Fruit fly (Drosophila melanogaster) whole organism, wandering third instar larva: Measurements from ENCODE around the gene Btk.

Experiments
- CG9705 ChIP-seq: fragments of 200-800 bp; sonication (Bioruptor generic); optimal IDR thresholded peaks from 2 replicates; lab custom pipeline; 2018; ENCODE audit warnings: missing biosample characterization, mild to moderate bottlenecking, missing genetic modification characterization
- Dfd ChIP-seq: fragments of >200 bp; optimal IDR thresholded peaks from 2 replicates; lab custom pipeline; 2017; ENCODE audit warnings: missing biosample characterization, missing genetic modification characterization
- Dif ChIP-seq: fragments of 200-275, 200-300 bp; sonication (Bioruptor generic); optimal IDR thresholded peaks from 2 replicates; lab custom pipeline; 2018; ENCODE audit warnings: missing biosample characterization, missing genetic modification characterization; ENCODE audit not compliant: partially characterized antibody
- HLH106 ChIP-seq: fragments of 200-800 bp; optimal IDR thresholded peaks from 3 replicates; lab custom pipeline; 2019; ENCODE audit warnings: missing biosample characterization, mild to moderate bottlenecking, missing genetic modification characterization, moderate library complexity
- Hnf4 ChIP-seq: fragments of 200-800 bp; sonication (Bioruptor generic); optimal IDR thresholded peaks from 2 replicates; lab custom pipeline; 2016; ENCODE audit warnings: missing biosample characterization, mild to moderate bottlenecking, missing genetic modification characterization
- Hr78 ChIP-seq: fragments of >200 bp; optimal IDR thresholded peaks from 2 replicates; lab custom pipeline; 2017; ENCODE audit warnings: missing biosample characterization, missing genetic modification characterization
- Jra ChIP-seq: sonication (Bioruptor generic); optimal IDR thresholded peaks from 2 replicates; lab custom pipeline; 2016; ENCODE audit warnings: missing biosample characterization, missing genetic modification characterization
- Mio ChIP-seq: sonication (Bioruptor generic); optimal IDR thresholded peaks from 2 replicates; lab custom pipeline; 2016; ENCODE audit warnings: missing biosample characterization, missing genetic modification characterization
- Myc ChIP-seq: fragments of >200 bp; optimal IDR thresholded peaks from 2 replicates; lab custom pipeline; 2017
- OdsH ChIP-seq: fragments of 200-800 bp; sonication (Bioruptor generic); optimal IDR thresholded peaks from 2 replicates; lab custom pipeline; 2016; ENCODE audit warnings: missing biosample characterization, mild to moderate bottlenecking, missing genetic modification characterization
- Rel ChIP-seq, 2 experiments: fragments of 200-800 bp; sonication (Bioruptor generic) in 1 of 2; optimal IDR thresholded peaks; 2 replicates in 1 of 2; 3 replicates in 1 of 2; lab custom pipeline; 2016 to 2019; ENCODE audit warnings: mild to moderate bottlenecking in 2 of 2, missing biosample characterization in 2 of 2, missing genetic modification characterization in 2 of 2, moderate library complexity in 1 of 2
- brk ChIP-seq: fragments of 200-800 bp; sonication (Bioruptor generic); optimal IDR thresholded peaks from 2 replicates; lab custom pipeline; 2016; ENCODE audit warnings: missing biosample characterization, mild to moderate bottlenecking, missing genetic modification characterization
- dl ChIP-seq, 2 experiments: fragments of 175-275, 200-275 bp in 1 of 2; fragments of 200-275 bp in 1 of 2; sonication (Bioruptor generic); optimal IDR thresholded peaks; lab custom pipeline; 2018; ENCODE audit warnings: mild to moderate bottlenecking in 2 of 2, missing biosample characterization in 2 of 2, missing genetic modification characterization in 2 of 2, moderate library complexity in 2 of 2; ENCODE audit not compliant: partially characterized antibody in 2 of 2, insufficient read depth in 1 of 2
- dmrt93B ChIP-seq: fragments of 200-800 bp; sonication (Bioruptor generic); optimal IDR thresholded peaks from 2 replicates; lab custom pipeline; 2018; ENCODE audit warnings: missing biosample characterization, mild to moderate bottlenecking, missing genetic modification characterization
- dsf ChIP-seq: sonication (Bioruptor generic); optimal IDR thresholded peaks from 2 replicates; lab custom pipeline; 2016; ENCODE audit warnings: missing biosample characterization, missing genetic modification characterization, borderline replicate concordance
- foxo ChIP-seq, 2 experiments: fragments of 200-800 bp; sonication (Bioruptor generic); optimal IDR thresholded peaks; 2 replicates in 1 of 2; 3 replicates in 1 of 2; lab custom pipeline; 2016 to 2017; ENCODE audit warnings: missing biosample characterization in 2 of 2, missing genetic modification characterization in 2 of 2
- fru ChIP-seq: fragments of 200-800 bp; sonication (Bioruptor generic); optimal IDR thresholded peaks from 3 replicates; lab custom pipeline; 2016; ENCODE audit warnings: missing biosample characterization, mild to moderate bottlenecking, missing genetic modification characterization
- h ChIP-seq: fragments of 200-800 bp; sonication (Bioruptor generic); optimal IDR thresholded peaks from 3 replicates; lab custom pipeline; 2016; ENCODE audit warnings: missing biosample characterization, mild to moderate bottlenecking, missing genetic modification characterization
- jim ChIP-seq: fragments of 175-275, 200-325 bp; sonication (Bioruptor generic); optimal IDR thresholded peaks from 2 replicates; lab custom pipeline; 2016; ENCODE audit warnings: missing biosample characterization, mild to moderate bottlenecking, missing genetic modification characterization
- pan ChIP-seq: fragments of >200 bp; optimal IDR thresholded peaks from 2 replicates; lab custom pipeline; 2017
- sage ChIP-seq: fragments of 200-800 bp; sonication (Bioruptor generic); optimal IDR thresholded peaks from 2 replicates; lab custom pipeline; 2016; ENCODE audit warnings: missing biosample characterization, mild to moderate bottlenecking, missing genetic modification characterization
- sv ChIP-seq: fragments of 200-800 bp; sonication (Bioruptor generic); optimal IDR thresholded peaks from 3 replicates; lab custom pipeline; 2016; ENCODE audit warnings: missing biosample characterization, missing genetic modification characterization
- usp ChIP-seq: fragments of >200 bp; optimal IDR thresholded peaks from 2 replicates; lab custom pipeline; 2017; ENCODE audit warnings: missing biosample characterization, missing genetic modification characterization
- woc ChIP-seq: sonication (Bioruptor generic); optimal IDR thresholded peaks from 2 replicates; lab custom pipeline; 2016; ENCODE audit warnings: missing biosample characterization, mild to moderate bottlenecking, missing genetic modification characterization

The Btk gene

DNA sequence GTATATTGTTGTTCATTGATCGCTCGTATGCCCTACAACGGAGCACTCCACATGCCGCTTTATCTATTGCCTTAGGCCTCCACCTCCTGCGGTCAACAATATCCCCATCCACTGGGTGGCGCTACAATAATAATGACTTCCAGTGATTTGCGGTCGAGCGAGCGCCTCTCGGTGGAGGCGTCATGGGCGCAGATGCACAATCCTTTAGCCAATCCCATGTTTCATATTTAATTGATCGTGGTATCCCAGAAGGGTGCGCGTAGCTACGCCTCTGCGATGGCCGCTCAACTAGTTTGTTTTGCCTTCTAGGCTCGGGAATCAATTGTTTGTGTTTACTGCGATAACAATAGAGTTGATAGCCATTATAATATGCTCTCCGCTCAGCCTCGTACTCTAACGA lies 71.7 kb downstream of the Btk start:
- TF ChIP-seq Mio (GFP tag; lab: Kevin White, UChicago) (no peak), fru (GFP tag; lab: Kevin White, UChicago) (no peak), CG9705 (GFP tag; lab: Kevin White, UChicago) (no peak), Myc (no peak), Jra (GFP tag; lab: Kevin White, UChicago) (no peak), jim (GFP tag; lab: Kevin White, UChicago) (no peak), Rel (GFP tag; optimal IDR thresholded peaks at IDR 0.05; lab: Kevin White, UChicago) (no peak), Rel (tag; optimal IDR thresholded peaks at IDR 0.05; lab: Kevin White, UChicago) (no peak), Dif (GFP tag; lab: Kevin White, UChicago) (no peak), sage (GFP tag; lab: Kevin White, UChicago) (no peak), foxo (GFP tag; optimal IDR thresholded peaks at IDR 0.05; lab: Kevin White, UChicago) (no peak), h (GFP tag; lab: Kevin White, UChicago) (no peak)

- TF ChIP-seq Jra (GFP tag; lab: Kevin White, UChicago), result peak; percentile 27
- TF ChIP-seq dsf (GFP tag; lab: Kevin White, UChicago), result no peak
- no peak for TF ChIP-seq pan (lab: Kevin White, UChicago)
Measured at dm6 chr2L:8220393-8220934, 80.4 kb downstream of the Btk start, which contains the start of gene Snx6. Snx6 (minus strand) TSS chr2L:8220741.

DNA sequence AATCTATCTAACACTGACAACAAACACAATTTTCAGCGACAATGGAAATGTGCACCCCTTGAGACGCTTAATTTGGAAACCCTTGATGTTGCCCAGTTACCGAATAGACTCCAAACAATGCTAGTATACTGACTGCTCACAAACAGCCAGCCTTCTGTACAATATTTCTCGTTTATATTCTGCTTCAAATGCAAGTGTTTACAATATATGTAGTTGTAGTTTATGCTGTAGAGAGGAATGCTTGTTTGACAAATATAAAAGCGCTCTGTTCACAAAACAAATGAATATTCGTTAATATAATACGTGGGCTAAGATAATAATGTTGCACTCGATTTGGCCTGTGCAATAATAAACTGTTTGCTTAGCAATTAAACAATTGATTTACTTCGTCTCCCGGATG lies 83.0 kb downstream of the Btk start, which contains the start of gene CG8292:
TSS of gene CG8292 (minus strand) at position 101 of the 400 bp plus-strand sequence.
- no peak for TF ChIP-seq Dfd (GFP tag; lab: Kevin White, UChicago)
- no peak for TF ChIP-seq OdsH (GFP tag; lab: Kevin White, UChicago)
- no peak for TF ChIP-seq dsf (GFP tag; lab: Kevin White, UChicago)
- TF ChIP-seq Jra (GFP tag; lab: Kevin White, UChicago), result no peak
- no peak for TF ChIP-seq Hr78
- TF ChIP-seq fru (GFP tag; lab: Kevin White, UChicago), result no peak
- TF ChIP-seq dmrt93B (GFP tag; lab: Kevin White, UChicago), result no peak
- TF ChIP-seq Rel (GFP tag; optimal IDR thresholded peaks at IDR 0.05; lab: Kevin White, UChicago), result no peak
- no peak for TF ChIP-seq Rel (tag; optimal IDR thresholded peaks at IDR 0.05; lab: Kevin White, UChicago)
- no peak for TF ChIP-seq Hnf4 (GFP tag; lab: Kevin White, UChicago)
- TF ChIP-seq usp, result no peak
- no peak for TF ChIP-seq pan (lab: Kevin White, UChicago)
- TF ChIP-seq brk (GFP tag; lab: Kevin White, UChicago), result no peak
- TF ChIP-seq sv (GFP tag; lab: Kevin White, UChicago), result no peak
- no peak for TF ChIP-seq h (GFP tag; lab: Kevin White, UChicago)
- TF ChIP-seq, all 38 proteins: peak for 0

DNA sequence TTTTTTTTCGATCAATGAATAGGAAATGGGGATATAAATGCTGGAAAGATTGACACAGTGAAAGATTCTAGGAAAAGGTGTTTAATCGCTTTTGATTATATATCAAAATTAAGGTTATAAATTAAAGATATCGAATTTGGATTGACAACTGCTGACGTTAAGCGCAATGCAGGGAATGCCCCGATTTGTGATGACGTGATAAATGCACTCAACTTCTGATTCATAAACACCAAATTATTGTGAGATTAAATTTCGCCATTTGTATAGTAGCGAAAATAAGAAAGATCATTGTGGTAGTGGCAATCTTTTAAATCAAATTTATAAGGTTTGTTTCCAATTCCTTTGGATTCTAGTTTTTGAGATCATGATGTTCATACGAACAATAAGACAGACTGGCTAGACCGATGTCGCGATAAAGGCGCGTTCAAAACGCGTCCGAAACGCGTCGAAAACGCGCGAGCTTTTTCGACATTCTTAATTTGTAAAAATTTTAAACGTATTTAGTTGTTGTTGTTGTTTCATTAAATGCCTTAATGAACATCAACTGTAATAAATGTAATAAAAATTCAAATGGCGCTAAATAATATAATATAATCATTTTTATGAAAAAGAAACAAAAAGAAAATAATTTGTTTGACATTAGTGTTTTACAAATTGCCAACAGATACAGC lies 85.5 kb downstream of the Btk start, which contains the start of gene CG8349:
TSS of gene CG8349 (plus strand) at position 657 of the 671 bp plus-strand sequence.
- TF ChIP-seq Rel (GFP tag; optimal IDR thresholded peaks at IDR 0.05; lab: Kevin White, UChicago), result no peak
- peak; percentile 96 for TF ChIP-seq Rel (tag; optimal IDR thresholded peaks at IDR 0.05; lab: Kevin White, UChicago)
- no peak for TF ChIP-seq dmrt93B (GFP tag; lab: Kevin White, UChicago)
- no peak for TF ChIP-seq fru (GFP tag; lab: Kevin White, UChicago)
- peak; percentile 18 for TF ChIP-seq Myc
- no peak for TF ChIP-seq Jra (GFP tag; lab: Kevin White, UChicago)
- no peak for TF ChIP-seq HLH106 (tag; lab: Kevin White, UChicago)

- no peak for TF ChIP-seq Hr78
- TF ChIP-seq Hnf4 (GFP tag; lab: Kevin White, UChicago), result no peak
- TF ChIP-seq jim (GFP tag; lab: Kevin White, UChicago), result no peak
- no peak for TF ChIP-seq h (GFP tag; lab: Kevin White, UChicago)
- no peak for TF ChIP-seq Dfd (GFP tag; lab: Kevin White, UChicago)
- no peak for TF ChIP-seq Rel (GFP tag; optimal IDR thresholded peaks at IDR 0.05; lab: Kevin White, UChicago)
- peak; percentile 68 for TF ChIP-seq Rel (tag; optimal IDR thresholded peaks at IDR 0.05; lab: Kevin White, UChicago)
- TF ChIP-seq HLH106 (tag; lab: Kevin White, UChicago), result no peak
- TF ChIP-seq fru (GFP tag; lab: Kevin White, UChicago), result no peak
- no peak for TF ChIP-seq woc
- peak; percentile 22 for TF ChIP-seq Dif (GFP tag; lab: Kevin White, UChicago)
- no peak for TF ChIP-seq dl (GFP tag; optimal IDR thresholded peaks at IDR 0.05; lab: Kevin White, UChicago; ENCODE audit: insufficient read depth in 1 of 2, partially characterized antibody in 2 of 2)
- TF ChIP-seq brk (GFP tag; lab: Kevin White, UChicago), result no peak
- TF ChIP-seq CG9705 (GFP tag; lab: Kevin White, UChicago), result no peak
Measured at dm6 chr2L:8213987-8214386, 86.9 kb downstream of the Btk start, which contains the start of gene CG8353. CG8353 (plus strand) TSS chr2L:8214045.
